Fruit fly (Drosophila melanogaster) whole organism, wandering third instar larva: ENCODE measurements around the gene CG13047.

Experiments used
- Abd-B ChIP-seq: fragments of >200 bp; optimal IDR thresholded peaks from 2 replicates; lab custom pipeline; 2017; ENCODE audit warnings: missing biosample characterization, missing genetic modification characterization
- CG32264 ChIP-seq: fragments of 200-800 bp; sonication (Bioruptor generic); optimal IDR thresholded peaks from 2 replicates; lab custom pipeline; 2016; ENCODE audit warnings: missing biosample characterization, missing genetic modification characterization
- CrebA ChIP-seq: fragments of 200-800 bp; sonication (Bioruptor generic); optimal IDR thresholded peaks from 2 replicates; lab custom pipeline; 2016; ENCODE audit warnings: missing biosample characterization, mild to moderate bottlenecking, missing genetic modification characterization, borderline replicate concordance
- Dfd ChIP-seq: fragments of >200 bp; optimal IDR thresholded peaks from 2 replicates; lab custom pipeline; 2017; ENCODE audit warnings: missing biosample characterization, missing genetic modification characterization
- Dif ChIP-seq: fragments of 200-275, 200-300 bp; sonication (Bioruptor generic); optimal IDR thresholded peaks from 2 replicates; lab custom pipeline; 2018; ENCODE audit warnings: missing biosample characterization, missing genetic modification characterization; ENCODE audit not compliant: partially characterized antibody
- GATAd ChIP-seq: sonication (Bioruptor generic); optimal IDR thresholded peaks from 2 replicates; lab custom pipeline; 2016; ENCODE audit warnings: missing biosample characterization, missing genetic modification characterization
- HLH106 ChIP-seq: fragments of 200-800 bp; optimal IDR thresholded peaks from 3 replicates; lab custom pipeline; 2019; ENCODE audit warnings: missing biosample characterization, mild to moderate bottlenecking, missing genetic modification characterization, moderate library complexity
- Hnf4 ChIP-seq: fragments of 200-800 bp; sonication (Bioruptor generic); optimal IDR thresholded peaks from 2 replicates; lab custom pipeline; 2016; ENCODE audit warnings: missing biosample characterization, mild to moderate bottlenecking, missing genetic modification characterization
- Hr78 ChIP-seq: fragments of >200 bp; optimal IDR thresholded peaks from 2 replicates; lab custom pipeline; 2017; ENCODE audit warnings: missing biosample characterization, missing genetic modification characterization
- Hr83 ChIP-seq: fragments of 200-300 bp; sonication (Bioruptor generic); optimal IDR thresholded peaks from 2 replicates; lab custom pipeline; 2016; ENCODE audit warnings: missing biosample characterization, mild to moderate bottlenecking, missing genetic modification characterization, moderate library complexity; ENCODE audit not compliant: poor library complexity, severe bottlenecking
- Jra ChIP-seq: sonication (Bioruptor generic); optimal IDR thresholded peaks from 2 replicates; lab custom pipeline; 2016; ENCODE audit warnings: missing biosample characterization, missing genetic modification characterization
- Myc ChIP-seq: fragments of >200 bp; optimal IDR thresholded peaks from 2 replicates; lab custom pipeline; 2017
- N ChIP-seq: fragments of >200 bp; optimal IDR thresholded peaks from 2 replicates; lab custom pipeline; 2018; ENCODE audit warnings: missing biosample characterization, missing external identifiers, missing genetic modification characterization
- OdsH ChIP-seq: fragments of 200-800 bp; sonication (Bioruptor generic); optimal IDR thresholded peaks from 2 replicates; lab custom pipeline; 2016; ENCODE audit warnings: missing biosample characterization, mild to moderate bottlenecking, missing genetic modification characterization
- Rel ChIP-seq, 2 experiments: fragments of 200-800 bp; sonication (Bioruptor generic) in 1 of 2; optimal IDR thresholded peaks; 2 replicates in 1 of 2; 3 replicates in 1 of 2; lab custom pipeline; 2016 to 2019; ENCODE audit warnings: mild to moderate bottlenecking in 2 of 2, missing biosample characterization in 2 of 2, missing genetic modification characterization in 2 of 2, moderate library complexity in 1 of 2
- Vsx2 ChIP-seq: fragments of 200-300, 225-300 bp; sonication (Bioruptor generic); optimal IDR thresholded peaks from 2 replicates; lab custom pipeline; 2018; ENCODE audit warnings: missing biosample characterization, missing genetic modification characterization; ENCODE audit not compliant: partially characterized antibody
- br ChIP-seq: fragments of 200-800 bp; sonication (Bioruptor generic); optimal IDR thresholded peaks from 2 replicates; lab custom pipeline; 2016; ENCODE audit warnings: missing biosample characterization, missing genetic modification characterization
- brk ChIP-seq: fragments of 200-800 bp; sonication (Bioruptor generic); optimal IDR thresholded peaks from 2 replicates; lab custom pipeline; 2016; ENCODE audit warnings: missing biosample characterization, mild to moderate bottlenecking, missing genetic modification characterization
- dl ChIP-seq, 2 experiments: fragments of 175-275, 200-275 bp in 1 of 2; fragments of 200-275 bp in 1 of 2; sonication (Bioruptor generic); optimal IDR thresholded peaks; lab custom pipeline; 2018; ENCODE audit warnings: mild to moderate bottlenecking in 2 of 2, missing biosample characterization in 2 of 2, missing genetic modification characterization in 2 of 2, moderate library complexity in 2 of 2; ENCODE audit not compliant: partially characterized antibody in 2 of 2, insufficient read depth in 1 of 2
- dsf ChIP-seq: sonication (Bioruptor generic); optimal IDR thresholded peaks from 2 replicates; lab custom pipeline; 2016; ENCODE audit warnings: missing biosample characterization, missing genetic modification characterization, borderline replicate concordance
- ey ChIP-seq: fragments of 200-800 bp; sonication (Bioruptor generic); optimal IDR thresholded peaks from 2 replicates; lab custom pipeline; 2016; ENCODE audit warnings: missing biosample characterization, missing genetic modification characterization
- foxo ChIP-seq, 2 experiments: fragments of 200-800 bp; sonication (Bioruptor generic); optimal IDR thresholded peaks; 2 replicates in 1 of 2; 3 replicates in 1 of 2; lab custom pipeline; 2016 to 2017; ENCODE audit warnings: missing biosample characterization in 2 of 2, missing genetic modification characterization in 2 of 2
- fru ChIP-seq: fragments of 200-800 bp; sonication (Bioruptor generic); optimal IDR thresholded peaks from 3 replicates; lab custom pipeline; 2016; ENCODE audit warnings: missing biosample characterization, mild to moderate bottlenecking, missing genetic modification characterization
- h ChIP-seq: fragments of 200-800 bp; sonication (Bioruptor generic); optimal IDR thresholded peaks from 3 replicates; lab custom pipeline; 2016; ENCODE audit warnings: missing biosample characterization, mild to moderate bottlenecking, missing genetic modification characterization
- jim ChIP-seq: fragments of 175-275, 200-325 bp; sonication (Bioruptor generic); optimal IDR thresholded peaks from 2 replicates; lab custom pipeline; 2016; ENCODE audit warnings: missing biosample characterization, mild to moderate bottlenecking, missing genetic modification characterization
- lola ChIP-seq: fragments of >200 bp; optimal IDR thresholded peaks from 2 replicates; lab custom pipeline; 2017; ENCODE audit warnings: missing biosample characterization, missing genetic modification characterization
- pan ChIP-seq: fragments of >200 bp; optimal IDR thresholded peaks from 2 replicates; lab custom pipeline; 2017
- psq ChIP-seq: fragments of 200-800 bp; sonication (Bioruptor generic); optimal IDR thresholded peaks from 3 replicates; lab custom pipeline; 2017; ENCODE audit warnings: missing biosample characterization, mild to moderate bottlenecking, missing genetic modification characterization, moderate library complexity
- rgr ChIP-seq: fragments of 200-800 bp; sonication (Bioruptor generic); optimal IDR thresholded peaks from 3 replicates; lab custom pipeline; 2016; ENCODE audit warnings: missing biosample characterization, mild to moderate bottlenecking, missing genetic modification characterization
- sage ChIP-seq: fragments of 200-800 bp; sonication (Bioruptor generic); optimal IDR thresholded peaks from 2 replicates; lab custom pipeline; 2016; ENCODE audit warnings: missing biosample characterization, mild to moderate bottlenecking, missing genetic modification characterization
- sv ChIP-seq: fragments of 200-800 bp; sonication (Bioruptor generic); optimal IDR thresholded peaks from 3 replicates; lab custom pipeline; 2016; ENCODE audit warnings: missing biosample characterization, missing genetic modification characterization
- tai ChIP-seq: sonication (Bioruptor generic); optimal IDR thresholded peaks from 2 replicates; lab custom pipeline; 2016; ENCODE audit warnings: missing biosample characterization, missing genetic modification characterization
- usp ChIP-seq: fragments of >200 bp; optimal IDR thresholded peaks from 2 replicates; lab custom pipeline; 2017; ENCODE audit warnings: missing biosample characterization, missing genetic modification characterization

CG13047 gene

DNA sequence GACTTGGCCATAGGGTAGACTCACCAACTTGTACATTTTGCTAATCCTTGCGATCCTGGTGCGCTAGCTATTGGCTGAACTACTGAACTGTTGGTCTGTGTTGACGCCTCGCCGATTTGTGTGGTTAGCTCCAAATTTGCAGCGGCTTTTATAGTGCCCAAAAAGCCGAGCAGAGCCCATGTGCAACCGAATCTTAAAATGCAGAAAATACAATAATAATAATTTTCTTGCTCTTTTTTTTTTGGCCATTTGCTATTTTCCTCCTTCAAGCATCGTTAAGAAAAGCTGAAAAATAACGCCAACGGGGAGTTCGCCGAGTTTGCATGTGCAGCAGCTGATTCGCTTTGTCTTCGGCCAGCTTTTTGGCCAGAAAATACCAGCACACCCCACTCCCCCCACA lies 23.2 kb upstream of the CG13047 start, which contains the start of gene CG13042:
Gene CG13042 (minus strand): TSS at position 101 of the 400 bp plus-strand sequence.
- no peak for TF ChIP-seq tai (GFP tag; lab: Kevin White, UChicago)
- TF ChIP-seq h (GFP tag; lab: Kevin White, UChicago), result no peak
- TF ChIP-seq CrebA, result no peak
- no peak for TF ChIP-seq sv (GFP tag; lab: Kevin White, UChicago)
- TF ChIP-seq usp (GFP tag; lab: Kevin White, UChicago), result no peak
- no peak for TF ChIP-seq Dfd (GFP tag; lab: Kevin White, UChicago)
- no peak for TF ChIP-seq GATAd (GFP tag; lab: Kevin White, UChicago)
- no peak for TF ChIP-seq N
- no peak for TF ChIP-seq Hr83 (GFP tag; lab: Kevin White, UChicago)
- no peak for TF ChIP-seq jim (GFP tag; lab: Kevin White, UChicago)
- no peak for TF ChIP-seq lola (GFP tag; lab: Kevin White, UChicago)
- no peak for TF ChIP-seq OdsH (GFP tag; lab: Kevin White, UChicago)
- no peak for TF ChIP-seq brk (GFP tag; lab: Kevin White, UChicago)
- no peak for TF ChIP-seq ey (GFP tag; lab: Kevin White, UChicago)
- TF ChIP-seq psq (GFP tag; lab: Kevin White, UChicago), result no peak

DNA sequence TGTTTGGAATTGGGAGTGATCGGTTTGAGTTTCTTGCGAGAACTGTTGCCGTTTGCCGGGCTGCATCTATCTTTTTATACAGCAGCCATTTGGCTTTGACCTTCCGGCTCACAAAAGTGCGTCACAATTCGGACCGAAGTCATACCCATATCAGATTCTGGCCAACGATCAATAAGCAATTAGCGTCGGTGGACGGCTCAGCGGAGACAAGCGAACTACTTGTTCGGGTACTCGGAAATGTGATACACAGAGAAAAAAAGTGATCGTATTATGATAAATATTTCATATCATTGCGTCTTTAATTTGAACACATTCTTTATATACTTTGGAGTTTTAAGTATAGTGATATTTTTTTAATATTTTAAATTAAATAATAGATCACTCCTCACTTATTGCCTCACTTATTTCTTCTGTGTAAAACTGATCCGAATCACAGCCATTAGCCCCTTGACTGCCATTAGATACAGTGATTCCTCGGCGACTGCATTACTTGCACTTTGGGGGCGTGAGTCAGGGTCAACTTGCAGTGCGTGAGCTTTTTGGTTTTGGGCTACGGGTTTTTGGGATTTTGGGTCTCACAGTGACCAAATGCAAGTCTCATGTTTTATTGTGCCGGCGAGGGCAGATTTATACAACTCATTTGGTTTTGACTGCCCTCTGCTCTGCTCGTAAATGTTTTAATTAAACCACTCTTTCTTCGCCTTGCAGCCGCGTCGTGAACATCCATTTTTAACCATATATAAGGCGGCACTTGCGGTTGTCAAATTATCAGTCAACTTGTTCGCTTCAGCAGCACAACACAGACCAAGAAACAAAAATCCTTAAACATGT lies 20.8 kb upstream of the CG13047 start, which contains the start of the genes CG13043 and CG13063:
Gene CG13043 (minus strand): TSS at position 51 of the 831 bp plus-strand sequence.
Gene CG13063 (plus strand): TSS at position 781 of the 831 bp plus-strand sequence.
- TF ChIP-seq OdsH (GFP tag; lab: Kevin White, UChicago) (no peak), CrebA (no peak), fru (no peak), psq (GFP tag; lab: Kevin White, UChicago) (no peak), Abd-B (GFP tag; lab: Kevin White, UChicago) (no peak), Jra (no peak), CG32264 (no peak), pan (lab: Kevin White, UChicago) (no peak), Vsx2 (GFP tag; lab: Kevin White, UChicago) (no peak), Myc (lab: Kevin White, UChicago) (no peak), ey (GFP tag; lab: Kevin White, UChicago) (no peak), GATAd (GFP tag; lab: Kevin White, UChicago) (no peak)

DNA sequence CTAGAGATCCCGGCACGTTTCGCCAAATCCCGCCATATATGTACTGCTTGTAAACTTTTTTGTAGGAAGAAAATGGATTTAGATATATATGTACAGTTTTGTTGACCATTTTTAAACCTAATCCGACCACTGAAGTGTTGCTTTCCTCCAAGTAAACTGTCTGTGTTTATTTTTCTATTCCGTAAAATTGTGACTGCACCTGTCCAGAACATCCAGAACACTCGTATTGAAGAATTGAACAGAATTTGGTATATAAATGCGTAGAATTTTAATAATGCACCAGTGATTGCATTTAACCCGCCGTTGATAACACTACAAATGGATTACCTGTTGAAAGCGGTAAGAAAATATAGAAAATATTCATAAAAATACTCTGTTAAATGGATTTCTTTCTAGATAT lies 18.8 kb upstream of the CG13047 start, which contains the start of gene CG43249:
Gene CG43249 (plus strand): TSS at position 301 of the 400 bp plus-strand sequence.
- TF ChIP-seq N, result no peak
- TF ChIP-seq rgr (GFP tag; lab: Kevin White, UChicago), result no peak
- no peak for TF ChIP-seq jim (GFP tag; lab: Kevin White, UChicago)
- TF ChIP-seq ey (GFP tag; lab: Kevin White, UChicago), result no peak
- TF ChIP-seq foxo (GFP tag; optimal IDR thresholded peaks at IDR 0.05; lab: Kevin White, UChicago), result no peak
- no peak for TF ChIP-seq psq (GFP tag; lab: Kevin White, UChicago)
- TF ChIP-seq HLH106, result no peak
- TF ChIP-seq dl (GFP tag; optimal IDR thresholded peaks at IDR 0.05; lab: Kevin White, UChicago; ENCODE audit: insufficient read depth in 1 of 2, partially characterized antibody in 2 of 2), result no peak
- TF ChIP-seq Hr78, result no peak
- TF ChIP-seq Dif (GFP tag; lab: Kevin White, UChicago), result no peak
- TF ChIP-seq Jra, result no peak
- no peak for TF ChIP-seq lola (GFP tag; lab: Kevin White, UChicago)
- TF ChIP-seq br (GFP tag; lab: Kevin White, UChicago), result no peak
- no peak for TF ChIP-seq sv (GFP tag; lab: Kevin White, UChicago)

DNA sequence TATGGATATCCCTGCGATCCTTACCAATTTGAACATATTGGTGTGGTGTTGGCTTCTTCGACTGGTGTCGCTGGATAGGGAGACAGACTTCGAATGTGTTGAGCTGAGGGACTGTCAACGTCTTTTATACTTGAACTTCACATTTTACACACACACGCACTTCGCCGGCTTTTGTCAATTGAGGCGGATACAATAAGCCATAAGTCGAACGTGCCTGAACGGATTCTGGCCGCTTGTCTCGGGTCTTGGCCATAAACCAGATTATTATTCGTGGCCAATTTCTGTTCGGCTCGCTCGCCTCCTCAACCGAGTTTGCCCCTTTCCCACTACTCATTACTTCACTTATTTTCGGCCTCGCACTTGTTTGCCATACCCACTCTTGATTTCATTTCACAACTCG lies 17.9 kb upstream of the CG13047 start, which contains the start of gene CG13044:
Gene CG13044 (minus strand): TSS at position 101 of the 400 bp plus-strand sequence.
- TF ChIP-seq Jra, result no peak
- no peak for TF ChIP-seq ey (GFP tag; lab: Kevin White, UChicago)
- no peak for TF ChIP-seq usp (GFP tag; lab: Kevin White, UChicago)
- TF ChIP-seq dsf (GFP tag; lab: Kevin White, UChicago), result no peak
- no peak for TF ChIP-seq h (GFP tag; lab: Kevin White, UChicago)
- TF ChIP-seq Hnf4 (GFP tag; lab: Kevin White, UChicago), result no peak
- TF ChIP-seq Rel (GFP tag; optimal IDR thresholded peaks at IDR 0.05; lab: Kevin White, UChicago), result no peak
- TF ChIP-seq Rel (tag; optimal IDR thresholded peaks at IDR 0.05; lab: Kevin White, UChicago), result no peak
- TF ChIP-seq CrebA, result no peak
- TF ChIP-seq sage, result no peak
- no peak for TF ChIP-seq CG32264
